Fruit fly (Drosophila melanogaster) whole organism, prepupa: ENCODE results near the gene CG14866.

Source experiments
- Blimp-1 ChIP-seq: fragments of 200-800 bp; sonication (Bioruptor generic); optimal IDR thresholded peaks from 3 replicates; lab custom pipeline; 2017; ENCODE audit warnings: missing biosample characterization, missing genetic modification characterization, mild to moderate bottlenecking, moderate library complexity, missing genetic modification reagents
- CG10631 ChIP-seq: fragments of 200-800 bp; sonication (Bioruptor generic); optimal IDR thresholded peaks from 2 replicates; lab custom pipeline; 2016; ENCODE audit warnings: missing biosample characterization, missing genetic modification characterization
- CG10669 ChIP-seq: fragments of 200-800 bp; sonication (Bioruptor generic); optimal IDR thresholded peaks from 3 replicates; lab custom pipeline; 2018; ENCODE audit warnings: missing biosample characterization, mild to moderate bottlenecking, missing genetic modification characterization, moderate library complexity
- CG11294 ChIP-seq: fragments of 200-800 bp; sonication (Bioruptor generic); IDR thresholded peaks from 2 replicates; pipeline ENCODE4 v1.3.6; 2022; ENCODE audit warnings: missing biosample characterization, missing genetic modification characterization
- CG11762 ChIP-seq: fragments of 200-800 bp; sonication (Bioruptor generic); optimal IDR thresholded peaks from 3 replicates; lab custom pipeline; 2016; ENCODE audit warnings: missing biosample characterization, missing genetic modification characterization; ENCODE audit not compliant: insufficient read depth
- CG11902 ChIP-seq: fragments of 200-800 bp; sonication (Bioruptor generic); optimal IDR thresholded peaks from 3 replicates; lab custom pipeline; 2016; ENCODE audit warnings: missing biosample characterization, missing genetic modification characterization
- CG1621 ChIP-seq: fragments of 200-800 bp; sonication (Bioruptor generic); optimal IDR thresholded peaks from 3 replicates; lab custom pipeline; 2018; ENCODE audit warnings: missing biosample characterization, mild to moderate bottlenecking, missing genetic modification characterization
- CG16779 ChIP-seq: fragments of 200-800 bp; sonication (Bioruptor generic); optimal IDR thresholded peaks from 3 replicates; lab custom pipeline; 2017; ENCODE audit warnings: missing biosample characterization, mild to moderate bottlenecking, missing genetic modification characterization
- CG3032 ChIP-seq: fragments of 200-800 bp; optimal IDR thresholded peaks from 2 replicates; lab custom pipeline; 2019; ENCODE audit warnings: missing biosample characterization, mild to moderate bottlenecking, missing genetic modification characterization, moderate library complexity
- CG32006 ChIP-seq: fragments of 200-800 bp; sonication (Bioruptor generic); optimal IDR thresholded peaks from 3 replicates; lab custom pipeline; 2017; ENCODE audit warnings: missing biosample characterization, mild to moderate bottlenecking, missing genetic modification characterization
- CG3919 ChIP-seq: fragments of 200-800 bp; sonication (Bioruptor generic); optimal IDR thresholded peaks from 3 replicates; lab custom pipeline; 2016; ENCODE audit warnings: missing biosample characterization, missing genetic modification characterization
- CG4318 ChIP-seq: fragments of 200-800 bp; sonication (Bioruptor generic); optimal IDR thresholded peaks from 3 replicates; lab custom pipeline; 2017; ENCODE audit warnings: missing biosample characterization, mild to moderate bottlenecking, missing genetic modification characterization
- CG6163 ChIP-seq: fragments of 200-800 bp; sonication (Bioruptor generic); IDR thresholded peaks from 3 replicates; pipeline ENCODE4 v1.3.6; 2022; ENCODE audit warnings: missing biosample characterization, missing genetic modification characterization
- CG6276 ChIP-seq: fragments of 200-800 bp; sonication (Bioruptor generic); optimal IDR thresholded peaks from 2 replicates; lab custom pipeline; 2017; ENCODE audit warnings: missing biosample characterization, mild to moderate bottlenecking, missing genetic modification characterization
- CG6792 ChIP-seq: fragments of 200-800 bp; sonication (Bioruptor generic); optimal IDR thresholded peaks from 3 replicates; lab custom pipeline; 2016; ENCODE audit warnings: missing biosample characterization, missing genetic modification characterization
- CG8632 ChIP-seq: fragments of 200-800 bp; sonication (Bioruptor generic); optimal IDR thresholded peaks from 3 replicates; lab custom pipeline; 2016; ENCODE audit warnings: missing biosample characterization, missing genetic modification characterization
- CG9139 ChIP-seq: fragments of 200-800 bp; sonication (Bioruptor generic); optimal IDR thresholded peaks from 3 replicates; lab custom pipeline; 2017; ENCODE audit warnings: missing biosample characterization, mild to moderate bottlenecking, missing genetic modification characterization
- Eip75B ChIP-seq: fragments of 200-800 bp; sonication (Bioruptor generic); optimal IDR thresholded peaks from 3 replicates; lab custom pipeline; 2016; ENCODE audit warnings: missing biosample characterization, missing genetic modification characterization
- Eip78C ChIP-seq: fragments of 200-800 bp; sonication (Bioruptor generic); peaks from one replicate; lab custom pipeline; 2016; ENCODE audit warnings: missing biosample characterization, missing genetic modification characterization
- Eip93F ChIP-seq: fragments of 200-800 bp; sonication (Bioruptor generic); optimal IDR thresholded peaks from 2 replicates; lab custom pipeline; 2016; ENCODE audit warnings: missing biosample characterization, mild to moderate bottlenecking, missing genetic modification characterization
- Ets21C ChIP-seq: fragments of 200-800 bp; sonication (Bioruptor generic); optimal IDR thresholded peaks from 3 replicates; lab custom pipeline; 2016; ENCODE audit warnings: missing biosample characterization, missing genetic modification characterization
- Ets96B ChIP-seq: fragments of 200-800 bp; optimal IDR thresholded peaks from 2 replicates; lab custom pipeline; 2019; ENCODE audit warnings: missing biosample characterization, mild to moderate bottlenecking, missing genetic modification characterization, moderate library complexity
- Hr38 ChIP-seq: sonication (Bioruptor generic); optimal IDR thresholded peaks from 2 replicates; lab custom pipeline; 2016; ENCODE audit warnings: missing biosample characterization, missing genetic modification characterization
- Hr39 ChIP-seq: fragments of 200-800 bp; sonication (Bioruptor generic); optimal IDR thresholded peaks from 2 replicates; lab custom pipeline; 2016; ENCODE audit warnings: missing biosample characterization, missing genetic modification characterization
- Hr4 ChIP-seq: fragments of 200-800 bp; sonication (Bioruptor generic); optimal IDR thresholded peaks from 3 replicates; lab custom pipeline; 2016; ENCODE audit warnings: missing biosample characterization, missing genetic modification characterization
- Met ChIP-seq: fragments of 200-800 bp; sonication (Bioruptor generic); optimal IDR thresholded peaks from 3 replicates; lab custom pipeline; 2016; ENCODE audit warnings: missing biosample characterization, missing genetic modification characterization
- OdsH ChIP-seq: fragments of 200-800 bp; sonication (Bioruptor generic); optimal IDR thresholded peaks from 3 replicates; lab custom pipeline; 2016; ENCODE audit warnings: missing biosample characterization, missing genetic modification characterization
- Sox102F ChIP-seq: fragments of 200-800 bp; sonication (Bioruptor generic); optimal IDR thresholded peaks from 2 replicates; lab custom pipeline; 2016; ENCODE audit warnings: missing biosample characterization, mild to moderate bottlenecking, missing genetic modification characterization
- Sox14 ChIP-seq: fragments of 200-800 bp; sonication (Bioruptor generic); optimal IDR thresholded peaks from 3 replicates; lab custom pipeline; 2016; ENCODE audit warnings: missing biosample characterization, missing genetic modification characterization
- acj6 ChIP-seq: fragments of 200-800 bp; sonication (Bioruptor generic); optimal IDR thresholded peaks from 3 replicates; lab custom pipeline; 2016; ENCODE audit warnings: missing biosample characterization, missing genetic modification characterization
- dsx ChIP-seq: fragments of 200-800 bp; optimal IDR thresholded peaks from 3 replicates; lab custom pipeline; 2019; ENCODE audit warnings: missing biosample characterization, mild to moderate bottlenecking, missing genetic modification characterization, moderate library complexity; ENCODE audit not compliant: poor library complexity, severe bottlenecking
- eg ChIP-seq: fragments of 200-800 bp; sonication (Bioruptor generic); IDR thresholded peaks from 3 replicates; pipeline ENCODE4 v1.3.6; 2022; ENCODE audit warnings: missing biosample characterization, missing genetic modification characterization
- esn ChIP-seq: fragments of 200-800 bp; sonication (Bioruptor generic); optimal IDR thresholded peaks from 2 replicates; lab custom pipeline; 2016; ENCODE audit warnings: missing biosample characterization, mild to moderate bottlenecking, missing genetic modification characterization, moderate library complexity
- fd59A ChIP-seq: fragments of 200-800 bp; sonication (Bioruptor generic); optimal IDR thresholded peaks from 2 replicates; lab custom pipeline; 2017; ENCODE audit warnings: missing biosample characterization, mild to moderate bottlenecking, missing genetic modification characterization, missing genetic modification reagents
- fd85E ChIP-seq: fragments of 200-800 bp; sonication (Bioruptor generic); optimal IDR thresholded peaks from 3 replicates; lab custom pipeline; 2016; ENCODE audit warnings: missing biosample characterization, missing genetic modification characterization
- fkh ChIP-seq: fragments of 200-800 bp; sonication (Bioruptor generic); optimal IDR thresholded peaks from 3 replicates; lab custom pipeline; 2017; ENCODE audit warnings: missing biosample characterization, mild to moderate bottlenecking, missing genetic modification characterization, moderate library complexity
- net ChIP-seq: fragments of 200-800 bp; sonication (Bioruptor generic); optimal IDR thresholded peaks from 3 replicates; lab custom pipeline; 2016; ENCODE audit warnings: missing biosample characterization, missing genetic modification characterization
- pdm3 ChIP-seq: fragments of 200-800 bp; sonication (Bioruptor generic); optimal IDR thresholded peaks from 3 replicates; lab custom pipeline; 2016; ENCODE audit warnings: missing biosample characterization, missing genetic modification characterization
- salr ChIP-seq, 2 experiments: fragments of 200-800 bp; sonication (Bioruptor generic); optimal IDR thresholded peaks; 3 replicates each; lab custom pipeline; 2016 to 2018; ENCODE audit warnings: missing biosample characterization in 2 of 2, missing genetic modification characterization in 2 of 2, mild to moderate bottlenecking in 1 of 2
- spab ChIP-seq: fragments of 200-800 bp; sonication (Bioruptor generic); optimal IDR thresholded peaks from 2 replicates; lab custom pipeline; 2017; ENCODE audit warnings: missing biosample characterization, mild to moderate bottlenecking, missing genetic modification characterization, missing genetic modification reagents
- ss ChIP-seq, 2 experiments: fragments of 200-800 bp; sonication (Bioruptor generic); optimal IDR thresholded peaks; 2 replicates in 1 of 2; 3 replicates in 1 of 2; lab custom pipeline; 2017 to 2018; ENCODE audit warnings: mild to moderate bottlenecking in 2 of 2, missing biosample characterization in 2 of 2, missing genetic modification characterization in 2 of 2, moderate library complexity in 1 of 2
- svp ChIP-seq: fragments of 200-800 bp; sonication (Bioruptor generic); peaks from one replicate; lab custom pipeline; 2016; ENCODE audit warnings: missing biosample characterization, missing genetic modification characterization
- topi ChIP-seq: fragments of 200-800 bp; sonication (Bioruptor generic); optimal IDR thresholded peaks from 3 replicates; lab custom pipeline; 2016; ENCODE audit warnings: missing biosample characterization, missing genetic modification characterization
- vri ChIP-seq: fragments of 200-800 bp; sonication (Bioruptor generic); optimal IDR thresholded peaks from 3 replicates; lab custom pipeline; 2016; ENCODE audit warnings: missing biosample characterization, mild to moderate bottlenecking, missing genetic modification characterization

Gene CG14866

dm6 chr3R:15291551-15292223 is 24.6 kb upstream of the CG14866 start:
- TF ChIP-seq salr (GFP tag; optimal IDR thresholded peaks at IDR 0.05; lab: Kevin White, UChicago) (no peak), dsx (GFP tag; lab: Kevin White, UChicago) (no peak), CG10631 (GFP tag; lab: Kevin White, UChicago) (no peak), fd59A (GFP tag; lab: Kevin White, UChicago) (peak; percentile 24), eg (GFP tag; lab: Robert Waterston, UW) (no peak), CG10669 (no peak), CG8632 (GFP tag; lab: Kevin White, UChicago) (peak; percentile 10), Sox14 (GFP tag; lab: Kevin White, UChicago) (peak; percentile 9), CG3919 (peak; percentile 11), svp (peak; percentile 69), CG1621 (no peak), CG11762 (GFP tag; lab: Kevin White, UChicago) (no peak), pdm3 (GFP tag; lab: Kevin White, UChicago) (no peak), net (GFP tag; lab: Kevin White, UChicago) (peak; percentile 3), CG6276 (peak; percentile 29), Blimp-1 (no peak), CG3032 (tag; lab: Kevin White, UChicago) (peak; percentile 53), Hr38 (no peak), CG4318 (no peak), CG6792 (no peak), Ets21C (GFP tag; lab: Kevin White, UChicago) (no peak), Eip78C (GFP tag; lab: Kevin White, UChicago) (peak; percentile 55), acj6 (GFP tag; lab: Kevin White, UChicago) (no peak), ss (GFP tag; optimal IDR thresholded peaks at IDR 0.05; lab: Kevin White, UChicago) (peak in 1 of 2 experiments; percentile 46), esn (GFP tag; lab: Kevin White, UChicago) (no peak), OdsH (GFP tag; lab: Kevin White, UChicago) (no peak), CG9139 (GFP tag; lab: Kevin White, UChicago) (peak; percentile 33), CG11294 (GFP tag; lab: Robert Waterston, UW) (no peak), vri (peak; percentile 58), Hr39 (no peak), fd85E (GFP tag; lab: Kevin White, UChicago) (no peak), CG32006 (GFP tag; lab: Kevin White, UChicago) (peak; percentile 8)

- TF ChIP-seq Hr39, result peak; percentile 1
- no peak for TF ChIP-seq CG3919
- no peak for TF ChIP-seq CG6276
- TF ChIP-seq vri, result peak; percentile 93
- no peak for TF ChIP-seq Ets96B (tag; lab: Kevin White, UChicago)
- TF ChIP-seq OdsH (GFP tag; lab: Kevin White, UChicago), result no peak
- TF ChIP-seq ss (GFP tag; optimal IDR thresholded peaks at IDR 0.05; lab: Kevin White, UChicago), result no peak
- peak; percentile 4 for TF ChIP-seq Eip78C (GFP tag; lab: Kevin White, UChicago)
- TF ChIP-seq CG11902 (GFP tag; lab: Kevin White, UChicago), result no peak
These were observed 23.8 kb upstream of the CG14866 start for dm6 chr3R:15292241-15293004.

- no peak for TF ChIP-seq fkh
- TF ChIP-seq Met (GFP tag; lab: Kevin White, UChicago), result peak; percentile 68
- TF ChIP-seq Ets21C (GFP tag; lab: Kevin White, UChicago), result peak; percentile 32
- peak; percentile 66 for TF ChIP-seq esn (GFP tag; lab: Kevin White, UChicago)
- peak; percentile 38 for TF ChIP-seq topi (GFP tag; lab: Kevin White, UChicago)
- TF ChIP-seq Hr4, result no peak
- no peak for TF ChIP-seq Eip75B (GFP tag; lab: Kevin White, UChicago)
- TF ChIP-seq vri, result peak; percentile 48
- peak; percentile 18 for TF ChIP-seq Eip93F (GFP tag; lab: Kevin White, UChicago)
- TF ChIP-seq Eip78C (GFP tag; lab: Kevin White, UChicago), result peak; percentile 79
- TF ChIP-seq spab (GFP tag; lab: Kevin White, UChicago), result no peak
- peak; percentile 8 for TF ChIP-seq fd85E (GFP tag; lab: Kevin White, UChicago)
- TF ChIP-seq Sox102F, result peak; percentile 52
- peak; percentile 23 for TF ChIP-seq CG11902 (GFP tag; lab: Kevin White, UChicago)
- no peak for TF ChIP-seq CG16779 (tag; lab: Kevin White, UChicago)
- peak; percentile 67 for TF ChIP-seq Blimp-1
- TF ChIP-seq CG6163 (GFP tag; lab: Robert Waterston, UW), result peak; percentile 22; the same call in 1 of the 3 replicates
These were observed 23.0 kb upstream of the CG14866 start for dm6 chr3R:15293005-15293877.
